Fruit fly (Drosophila melanogaster) whole organism, wandering third instar larva: ENCODE data around the gene CG31769.
A peak's percentile ranks its signal among the peaks of the same experiment; 100 is the strongest.

Source experiments
- Abd-B ChIP-seq: fragments of >200 bp; optimal IDR thresholded peaks from 2 replicates; lab custom pipeline; 2017; ENCODE audit warnings: missing biosample characterization, missing genetic modification characterization
- CG32264 ChIP-seq: fragments of 200-800 bp; sonication (Bioruptor generic); optimal IDR thresholded peaks from 2 replicates; lab custom pipeline; 2016; ENCODE audit warnings: missing biosample characterization, missing genetic modification characterization
- CG9705 ChIP-seq: fragments of 200-800 bp; sonication (Bioruptor generic); optimal IDR thresholded peaks from 2 replicates; lab custom pipeline; 2018; ENCODE audit warnings: missing biosample characterization, mild to moderate bottlenecking, missing genetic modification characterization
- Dfd ChIP-seq: fragments of >200 bp; optimal IDR thresholded peaks from 2 replicates; lab custom pipeline; 2017; ENCODE audit warnings: missing biosample characterization, missing genetic modification characterization
- Dif ChIP-seq: fragments of 200-275, 200-300 bp; sonication (Bioruptor generic); optimal IDR thresholded peaks from 2 replicates; lab custom pipeline; 2018; ENCODE audit warnings: missing biosample characterization, missing genetic modification characterization; ENCODE audit not compliant: partially characterized antibody
- GATAd ChIP-seq: sonication (Bioruptor generic); optimal IDR thresholded peaks from 2 replicates; lab custom pipeline; 2016; ENCODE audit warnings: missing biosample characterization, missing genetic modification characterization
- HLH106 ChIP-seq: fragments of 200-800 bp; optimal IDR thresholded peaks from 3 replicates; lab custom pipeline; 2019; ENCODE audit warnings: missing biosample characterization, mild to moderate bottlenecking, missing genetic modification characterization, moderate library complexity
- Hr83 ChIP-seq: fragments of 200-300 bp; sonication (Bioruptor generic); optimal IDR thresholded peaks from 2 replicates; lab custom pipeline; 2016; ENCODE audit warnings: missing biosample characterization, mild to moderate bottlenecking, missing genetic modification characterization, moderate library complexity; ENCODE audit not compliant: poor library complexity, severe bottlenecking
- Jra ChIP-seq: sonication (Bioruptor generic); optimal IDR thresholded peaks from 2 replicates; lab custom pipeline; 2016; ENCODE audit warnings: missing biosample characterization, missing genetic modification characterization
- Mio ChIP-seq: sonication (Bioruptor generic); optimal IDR thresholded peaks from 2 replicates; lab custom pipeline; 2016; ENCODE audit warnings: missing biosample characterization, missing genetic modification characterization
- OdsH ChIP-seq: fragments of 200-800 bp; sonication (Bioruptor generic); optimal IDR thresholded peaks from 2 replicates; lab custom pipeline; 2016; ENCODE audit warnings: missing biosample characterization, mild to moderate bottlenecking, missing genetic modification characterization
- Sp1 ChIP-seq: fragments of 200-800 bp; sonication (Bioruptor generic); optimal IDR thresholded peaks from 3 replicates; lab custom pipeline; 2019; ENCODE audit warnings: missing biosample characterization, mild to moderate bottlenecking, missing genetic modification characterization, moderate library complexity
- Vsx2 ChIP-seq: fragments of 200-300, 225-300 bp; sonication (Bioruptor generic); optimal IDR thresholded peaks from 2 replicates; lab custom pipeline; 2018; ENCODE audit warnings: missing biosample characterization, missing genetic modification characterization; ENCODE audit not compliant: partially characterized antibody
- br ChIP-seq: fragments of 200-800 bp; sonication (Bioruptor generic); optimal IDR thresholded peaks from 2 replicates; lab custom pipeline; 2016; ENCODE audit warnings: missing biosample characterization, missing genetic modification characterization
- brk ChIP-seq: fragments of 200-800 bp; sonication (Bioruptor generic); optimal IDR thresholded peaks from 2 replicates; lab custom pipeline; 2016; ENCODE audit warnings: missing biosample characterization, mild to moderate bottlenecking, missing genetic modification characterization
- dl ChIP-seq, 2 experiments: fragments of 175-275, 200-275 bp in 1 of 2; fragments of 200-275 bp in 1 of 2; sonication (Bioruptor generic); optimal IDR thresholded peaks; lab custom pipeline; 2018; ENCODE audit warnings: mild to moderate bottlenecking in 2 of 2, missing biosample characterization in 2 of 2, missing genetic modification characterization in 2 of 2, moderate library complexity in 2 of 2; ENCODE audit not compliant: partially characterized antibody in 2 of 2, insufficient read depth in 1 of 2
- dmrt93B ChIP-seq: fragments of 200-800 bp; sonication (Bioruptor generic); optimal IDR thresholded peaks from 2 replicates; lab custom pipeline; 2018; ENCODE audit warnings: missing biosample characterization, mild to moderate bottlenecking, missing genetic modification characterization
- ey ChIP-seq: fragments of 200-800 bp; sonication (Bioruptor generic); optimal IDR thresholded peaks from 2 replicates; lab custom pipeline; 2016; ENCODE audit warnings: missing biosample characterization, missing genetic modification characterization
- foxo ChIP-seq, 2 experiments: fragments of 200-800 bp; sonication (Bioruptor generic); optimal IDR thresholded peaks; 2 replicates in 1 of 2; 3 replicates in 1 of 2; lab custom pipeline; 2016 to 2017; ENCODE audit warnings: missing biosample characterization in 2 of 2, missing genetic modification characterization in 2 of 2
- fru ChIP-seq: fragments of 200-800 bp; sonication (Bioruptor generic); optimal IDR thresholded peaks from 3 replicates; lab custom pipeline; 2016; ENCODE audit warnings: missing biosample characterization, mild to moderate bottlenecking, missing genetic modification characterization
- h ChIP-seq: fragments of 200-800 bp; sonication (Bioruptor generic); optimal IDR thresholded peaks from 3 replicates; lab custom pipeline; 2016; ENCODE audit warnings: missing biosample characterization, mild to moderate bottlenecking, missing genetic modification characterization
- jim ChIP-seq: fragments of 175-275, 200-325 bp; sonication (Bioruptor generic); optimal IDR thresholded peaks from 2 replicates; lab custom pipeline; 2016; ENCODE audit warnings: missing biosample characterization, mild to moderate bottlenecking, missing genetic modification characterization
- pan ChIP-seq: fragments of >200 bp; optimal IDR thresholded peaks from 2 replicates; lab custom pipeline; 2017
- psq ChIP-seq: fragments of 200-800 bp; sonication (Bioruptor generic); optimal IDR thresholded peaks from 3 replicates; lab custom pipeline; 2017; ENCODE audit warnings: missing biosample characterization, mild to moderate bottlenecking, missing genetic modification characterization, moderate library complexity
- sage ChIP-seq: fragments of 200-800 bp; sonication (Bioruptor generic); optimal IDR thresholded peaks from 2 replicates; lab custom pipeline; 2016; ENCODE audit warnings: missing biosample characterization, mild to moderate bottlenecking, missing genetic modification characterization
- tai ChIP-seq: sonication (Bioruptor generic); optimal IDR thresholded peaks from 2 replicates; lab custom pipeline; 2016; ENCODE audit warnings: missing biosample characterization, missing genetic modification characterization

Gene CG31769

DNA sequence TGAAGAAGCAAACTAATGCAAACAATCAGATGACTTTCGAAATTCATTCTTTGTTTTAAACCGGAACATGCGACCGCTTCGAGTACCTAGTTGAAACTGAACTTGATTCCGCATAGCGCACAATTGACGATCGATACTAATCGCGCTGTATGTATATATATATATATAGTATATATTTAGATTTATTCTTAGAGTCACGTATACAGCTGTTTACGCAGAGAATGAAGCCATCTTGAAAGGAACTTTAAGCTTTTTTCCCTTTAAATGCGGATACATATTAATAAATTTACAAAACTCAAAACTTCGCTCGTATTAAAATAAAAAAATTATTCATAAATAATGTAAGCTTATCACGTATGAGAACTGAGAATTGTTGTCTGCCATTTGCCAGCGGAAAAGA, at the start of gene CG31769:
TSS of gene CG31769 (minus strand) at position 101 of the 400 bp plus-strand sequence.
- TF ChIP-seq Abd-B (no peak), Hr83 (GFP tag; lab: Kevin White, UChicago) (no peak), jim (GFP tag; lab: Kevin White, UChicago) (no peak)

dm6 chr2L:14157993-14158392, 47.5 kb upstream of the CG31769 start:
- no peak for TF ChIP-seq Abd-B
- peak; percentile 97 for TF ChIP-seq Dfd
- no peak for TF ChIP-seq brk (GFP tag; lab: Kevin White, UChicago)

DNA sequence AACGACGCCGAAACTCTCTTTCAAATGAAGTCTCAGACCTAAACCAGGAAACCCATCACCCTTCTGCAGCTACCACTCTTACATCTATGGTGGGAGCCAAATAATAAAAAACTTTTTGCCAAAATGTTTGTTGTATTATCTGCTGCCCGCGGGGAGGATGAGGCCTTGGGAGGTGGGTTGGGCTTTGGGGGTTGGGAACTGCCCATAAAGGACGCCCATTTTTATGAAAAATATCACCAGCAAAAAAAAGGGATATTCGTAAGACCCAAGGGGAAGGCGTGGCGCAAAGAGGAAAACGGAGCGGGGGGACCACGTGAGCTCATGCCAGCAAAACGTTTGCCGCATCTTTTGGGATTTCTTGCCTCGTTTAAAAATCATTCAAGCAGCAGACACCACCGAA, 35.8 kb upstream of the CG31769 start:
- no peak for TF ChIP-seq CG32264 (GFP tag; lab: Kevin White, UChicago)
- TF ChIP-seq ey (GFP tag; lab: Kevin White, UChicago): no peak
- no peak for TF ChIP-seq Mio (GFP tag; lab: Kevin White, UChicago)
- no peak for TF ChIP-seq h (GFP tag; lab: Kevin White, UChicago)
- TF ChIP-seq HLH106 (tag; lab: Kevin White, UChicago): no peak
- TF ChIP-seq, all 38 proteins: peak for 0

DNA sequence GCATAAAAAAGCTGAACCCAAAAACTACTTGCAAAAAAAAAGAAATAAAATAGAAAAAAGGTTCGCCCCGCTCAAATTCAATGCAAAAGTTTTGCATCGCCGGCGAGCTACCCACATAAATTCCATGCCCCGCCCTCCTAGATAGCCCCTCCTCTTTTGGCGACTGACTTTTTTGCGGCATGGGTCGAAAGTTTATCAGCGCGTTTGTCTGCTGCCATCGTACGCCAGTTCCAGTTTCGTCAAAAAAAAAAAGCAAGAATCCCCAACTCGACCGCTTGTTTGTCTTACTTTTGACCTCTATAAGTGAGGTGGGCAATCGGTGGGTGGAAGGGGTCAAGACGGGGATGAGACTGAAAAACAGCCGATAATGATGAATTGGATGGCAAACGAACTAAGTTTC, 32.3 kb upstream of the CG31769 start:
- TF ChIP-seq Mio (GFP tag; lab: Kevin White, UChicago) (no peak), Sp1 (no peak), sage (GFP tag; lab: Kevin White, UChicago) (no peak), dl (GFP tag; optimal IDR thresholded peaks at IDR 0.05; lab: Kevin White, UChicago; ENCODE audit: insufficient read depth in 1 of 2, partially characterized antibody in 2 of 2) (no peak), CG9705 (GFP tag; lab: Kevin White, UChicago) (no peak), fru (no peak), psq (no peak), OdsH (GFP tag; lab: Kevin White, UChicago) (no peak), pan (no peak)
- TF ChIP-seq, all 38 proteins: peak for 0

DNA sequence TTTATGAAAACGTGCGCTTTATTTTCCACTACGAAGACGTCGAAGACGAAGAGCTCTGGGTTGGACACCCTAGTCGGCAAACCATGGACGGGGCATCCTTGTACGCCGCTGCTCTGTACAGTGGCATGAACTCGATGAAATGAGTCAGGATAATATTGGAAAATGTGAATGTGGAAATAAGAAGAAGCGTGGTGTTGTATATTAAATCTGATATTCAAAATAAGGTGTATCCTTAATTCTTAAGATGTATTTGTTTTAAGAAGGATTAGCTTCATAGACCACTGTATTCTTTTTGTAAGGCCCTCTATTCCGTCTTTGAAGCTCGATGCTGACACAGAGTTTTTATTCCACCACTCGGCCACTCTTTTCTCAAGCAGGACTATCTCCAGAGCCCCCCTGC, 30.7 kb upstream of the CG31769 start:
- TF ChIP-seq dmrt93B (GFP tag; lab: Kevin White, UChicago) (no peak), HLH106 (tag; lab: Kevin White, UChicago) (no peak), ey (GFP tag; lab: Kevin White, UChicago) (no peak), foxo (GFP tag; optimal IDR thresholded peaks at IDR 0.05; lab: Kevin White, UChicago) (peak in 1 of 2 experiments; percentile 22), Jra (no peak), fru (peak; percentile 39), h (GFP tag; lab: Kevin White, UChicago) (peak; percentile 9)

- no peak for TF ChIP-seq br (GFP tag; lab: Kevin White, UChicago)
- TF ChIP-seq tai (GFP tag; lab: Kevin White, UChicago): no peak
Observed at dm6 chr2L:14136197-14136596, 25.7 kb upstream of the CG31769 start.

- TF ChIP-seq Vsx2 (GFP tag; lab: Kevin White, UChicago) (peak; percentile 22), Dfd (peak; percentile 31), GATAd (no peak), Jra (no peak), HLH106 (tag; lab: Kevin White, UChicago) (no peak), dl (GFP tag; optimal IDR thresholded peaks at IDR 0.05; lab: Kevin White, UChicago; ENCODE audit: insufficient read depth in 1 of 2, partially characterized antibody in 2 of 2) (no peak), Dif (GFP tag; lab: Kevin White, UChicago) (no peak), psq (peak; percentile 12), Sp1 (no peak), br (GFP tag; lab: Kevin White, UChicago) (no peak)
Observed at dm6 chr2L:14133562-14134539, 23.3 kb upstream of the CG31769 start.
